Worm (Caenorhabditis elegans) whole organism, young adult: ENCODE results near the gene plc-2.

ENCODE experiments used
- ekl-4 ChIP-seq: fragments of 200-800 bp; sonication (Bioruptor generic); IDR thresholded peaks from 2 replicates; pipeline ENCODE4 v1.3.6; 2022; ENCODE audit warnings: missing genetic modification reagents, missing genetic modification characterization, missing compliant biosample characterization
- ets-4 ChIP-seq: fragments of 200-800 bp; sonication (Bioruptor generic); optimal IDR thresholded peaks from 2 replicates; lab custom pipeline; 2018; ENCODE audit warnings: mild to moderate bottlenecking, missing genetic modification characterization, missing compliant biosample characterization
- him-1 ChIP-seq: sonication (generic microtip); optimal IDR thresholded peaks from 2 replicates; lab custom pipeline; 2016; ENCODE audit warnings: missing genotype, missing genetic modification reagents, missing genetic modification characterization, missing compliant biosample characterization
- hlh-26 ChIP-seq: fragments of 200-800 bp; sonication (Bioruptor generic); conservative IDR thresholded peaks from 2 replicates; pipeline ENCODE4 v1.3.6; 2022; ENCODE audit warnings: missing genetic modification reagents, missing genetic modification characterization, missing compliant biosample characterization
- madf-3 ChIP-seq: fragments of 200-800 bp; sonication (Bioruptor generic); IDR thresholded peaks from 2 replicates; pipeline ENCODE4 v1.3.6; 2022; ENCODE audit warnings: missing genetic modification reagents, missing genetic modification characterization, missing compliant biosample characterization

- TF ChIP-seq hlh-26 (GFP tag; lab: Robert Waterston, UW) (no peak), him-1 (tag; lab: Kevin White, UChicago) (no peak), ekl-4 (GFP tag; lab: Robert Waterston, UW) (no peak), madf-3 (no peak), ets-4 (GFP tag; lab: Kevin White, UChicago) (no peak)
These were observed 39.8 kb downstream of the plc-2 start, which contains the start of gene srw-13 for ce11 chrV:15232200-15232599.
